Fruit fly (Drosophila melanogaster): ENCODE measurements around the gene timeout.

Gene timeout

dm6 chr3R:13088395-13088794 is at the start of gene timeout:
TSS of gene timeout (plus strand) at chr3R:13088651.
- TF ChIP-seq CTCF (optimal IDR thresholded peaks at IDR 0.05) (peak in 1 of 2 experiments; percentile 55), CG8478 (optimal IDR thresholded peaks at IDR 0.05) (no peak)

dm6 chr3R:13039037-13039583 is 49.3 kb upstream of the timeout start:
- TF ChIP-seq CTCF (optimal IDR thresholded peaks at IDR 0.05), result no peak
- TF ChIP-seq CG8478 (optimal IDR thresholded peaks at IDR 0.05), result no peak

- TF ChIP-seq CG8478 (optimal IDR thresholded peaks at IDR 0.05) (no peak), CTCF (optimal IDR thresholded peaks at IDR 0.05) (no peak)
Measured at dm6 chr3R:13041750-13042149, 46.7 kb upstream of the timeout start, which contains the start of gene CG11670. TSS of gene CG11670 (plus strand) at chr3R:13042050.

dm6 chr3R:13042258-13043032 is 46.0 kb upstream of the timeout start, which contains the start of gene snk:
TSS of gene snk (minus strand) at chr3R:13042770.
- TF ChIP-seq CG8478 (optimal IDR thresholded peaks at IDR 0.05) (no peak), CTCF (optimal IDR thresholded peaks at IDR 0.05) (no peak)

- TF ChIP-seq CTCF (optimal IDR thresholded peaks at IDR 0.05) (no peak), CG8478 (optimal IDR thresholded peaks at IDR 0.05) (no peak)
Measured at dm6 chr3R:13043857-13044256, 44.6 kb upstream of the timeout start, which contains the start of gene CG45122. TSS of gene CG45122 (plus strand) at chr3R:13044157.

dm6 chr3R:13044459-13044858 is 44.0 kb upstream of the timeout start, which contains the start of gene Hsc70-2:
TSS of gene Hsc70-2 (plus strand) at chr3R:13044759.
- TF ChIP-seq CTCF (optimal IDR thresholded peaks at IDR 0.05) (no peak), CG8478 (optimal IDR thresholded peaks at IDR 0.05) (no peak)

dm6 chr3R:13047431-13047830 is 41.0 kb upstream of the timeout start, which contains the start of gene CG31157:
TSS of gene CG31157 (plus strand) at chr3R:13047731.
- no peak for TF ChIP-seq CTCF (optimal IDR thresholded peaks at IDR 0.05)
- no peak for TF ChIP-seq CG8478 (optimal IDR thresholded peaks at IDR 0.05)

dm6 chr3R:13051298-13051723 is 37.1 kb upstream of the timeout start, which contains the start of gene CG7966:
TSS of gene CG7966 (minus strand) at chr3R:13051453.
- TF ChIP-seq CG8478 (optimal IDR thresholded peaks at IDR 0.05) (no peak), CTCF (optimal IDR thresholded peaks at IDR 0.05) (no peak)

- TF ChIP-seq CG8478 (optimal IDR thresholded peaks at IDR 0.05) (no peak), CTCF (optimal IDR thresholded peaks at IDR 0.05) (no peak)
Measured at dm6 chr3R:13051942-13052693, 36.3 kb upstream of the timeout start, which contains the start of gene pic. TSS of gene pic (plus strand) at chr3R:13052245.

dm6 chr3R:13056553-13056952 is 31.9 kb upstream of the timeout start:
- TF ChIP-seq CG8478 (optimal IDR thresholded peaks at IDR 0.05) (no peak), CTCF (optimal IDR thresholded peaks at IDR 0.05) (no peak)

dm6 chr3R:13057121-13057805 is 31.2 kb upstream of the timeout start, which contains the start of gene sim:
TSS of gene sim (plus strand) at chr3R:13057755.
- no peak for TF ChIP-seq CG8478 (optimal IDR thresholded peaks at IDR 0.05)
- no peak for TF ChIP-seq CTCF (optimal IDR thresholded peaks at IDR 0.05)

- TF ChIP-seq CTCF (optimal IDR thresholded peaks at IDR 0.05) (peak in 1 of 2 experiments; percentile 9), CG8478 (optimal IDR thresholded peaks at IDR 0.05) (peak; percentile 60)
Measured at dm6 chr3R:13063746-13064592, 24.5 kb upstream of the timeout start.

- TF ChIP-seq CG8478 (optimal IDR thresholded peaks at IDR 0.05), result no peak
- no peak for TF ChIP-seq CTCF (optimal IDR thresholded peaks at IDR 0.05)
Measured at dm6 chr3R:13065180-13065757, 23.2 kb upstream of the timeout start.

All from S2 (cell line).